Worm (Caenorhabditis elegans): ENCODE measurements around the gene grsp-2.
A peak's percentile ranks its signal among the peaks of the same experiment; 100 is the strongest.

- no peak for TF ChIP-seq mdl-1 (tag; optimal IDR thresholded peaks at IDR 0.05)
- TF ChIP-seq elt-3 (tag; optimal IDR thresholded peaks at IDR 0.05), result peak in 1 of 6 experiments; percentile 61
- no peak for TF ChIP-seq unc-62 (GFP tag; optimal IDR thresholded peaks at IDR 0.05)
- no peak for TF ChIP-seq nhr-28 (tag; optimal IDR thresholded peaks at IDR 0.05)
- TF ChIP-seq dpl-1 (GFP tag; optimal IDR thresholded peaks at IDR 0.05), result no peak
- no peak for TF ChIP-seq nhr-71 (tag; optimal IDR thresholded peaks at IDR 0.05)
- no peak for TF ChIP-seq fkh-4 (tag; optimal IDR thresholded peaks at IDR 0.05; ENCODE audit: borderline replicate concordance)
- no peak for TF ChIP-seq pqm-1 (tag; optimal IDR thresholded peaks at IDR 0.05)
- no peak for TF ChIP-seq vab-15 (tag; optimal IDR thresholded peaks at IDR 0.05)
- TF ChIP-seq sox-4 (tag; optimal IDR thresholded peaks at IDR 0.05), result no peak
Observed at ce11 chrIV:8867562-8867961, 51.4 kb downstream of the grsp-2 start.

Data from whole organism, L1 larva.